Worm (Caenorhabditis elegans) whole organism, L4 larva: Measurements from ENCODE around the gene csn-1.

Experiments used
- F44E2.7 ChIP-seq: fragments of 200-800 bp; sonication (Bioruptor generic); IDR thresholded peaks from 2 replicates; pipeline ENCODE4 v2.1.2; 2022; ENCODE audit warnings: missing genetic modification characterization, missing compliant biosample characterization
- T20F7.1 ChIP-seq: fragments of 200-800 bp; sonication (Bioruptor generic); optimal IDR thresholded peaks from 2 replicates; lab custom pipeline; 2018; ENCODE audit warnings: mild to moderate bottlenecking, missing genetic modification characterization, missing compliant biosample characterization
- Y75B8A.6 ChIP-seq: fragments of 200-800 bp; sonication (Bioruptor generic); IDR thresholded peaks from 2 replicates; pipeline ENCODE4 v1.3.6; 2022; ENCODE audit warnings: missing genetic modification reagents, missing genetic modification characterization, missing compliant biosample characterization
- ZK337.2 ChIP-seq: fragments of 200-800 bp; sonication (Bioruptor generic); IDR thresholded peaks from 2 replicates; pipeline ENCODE4 v1.3.6; 2022; ENCODE audit warnings: missing genetic modification reagents, missing genetic modification characterization, missing compliant biosample characterization
- attf-4 ChIP-seq: sonication (generic microtip); optimal IDR thresholded peaks from 3 replicates; lab custom pipeline; 2017; ENCODE audit warnings: missing biosample characterization, missing genetic modification characterization
- ceh-28 ChIP-seq: fragments of 150-350 bp; optimal IDR thresholded peaks from 2 replicates; lab custom pipeline; 2014; ENCODE audit warnings: missing biosample characterization, missing genetic modification reagents, missing genetic modification characterization
- ceh-32 ChIP-seq: sonication (generic microtip); optimal IDR thresholded peaks from 2 replicates; lab custom pipeline; 2016; ENCODE audit warnings: mild to moderate bottlenecking, missing genetic modification characterization, missing compliant biosample characterization; ENCODE audit not compliant: poor library complexity
- ceh-62 ChIP-seq: sonication (generic microtip); optimal IDR thresholded peaks from 2 replicates; lab custom pipeline; 2017; ENCODE audit warnings: missing biosample characterization, missing genetic modification characterization
- daf-12 ChIP-seq: fragments of 150-350 bp; optimal IDR thresholded peaks from 2 replicates; lab custom pipeline; 2014; ENCODE audit warnings: missing biosample characterization, missing genetic modification reagents, missing genetic modification characterization
- daf-16 ChIP-seq, 3 experiments: sonication (generic microtip); optimal IDR thresholded peaks; 2 replicates each; lab custom pipeline; 2016 to 2017; ENCODE audit warnings: missing genetic modification characterization in 3 of 3, missing genetic modification reagents in 3 of 3, mild to moderate bottlenecking in 2 of 3, missing compliant biosample characterization in 2 of 3, missing biosample characterization in 1 of 3, moderate library complexity in 1 of 3
- daf-8 ChIP-seq: fragments of 200-800 bp; sonication (Bioruptor generic); IDR thresholded peaks from 2 replicates; pipeline ENCODE4 v1.3.6; 2022; ENCODE audit warnings: missing genetic modification characterization, missing compliant biosample characterization
- dmd-6 ChIP-seq: fragments of 200-800 bp; sonication (Bioruptor generic); IDR thresholded peaks from 2 replicates; pipeline ENCODE4 v1.3.6; 2022; ENCODE audit warnings: missing genetic modification reagents, missing genetic modification characterization, missing compliant biosample characterization
- dmd-8 ChIP-seq: fragments of 200-800 bp; sonication (Bioruptor generic); IDR thresholded peaks from 2 replicates; pipeline ENCODE4 v1.3.6; 2022; ENCODE audit warnings: missing genetic modification characterization, missing compliant biosample characterization
- dmd-9 ChIP-seq: fragments of 200-800 bp; sonication (Bioruptor generic); IDR thresholded peaks from 2 replicates; pipeline ENCODE4 v1.3.6; 2022; ENCODE audit warnings: missing genetic modification reagents, missing genetic modification characterization, missing compliant biosample characterization
- dve-1 ChIP-seq: sonication (generic microtip); optimal IDR thresholded peaks from 2 replicates; lab custom pipeline; 2017; ENCODE audit warnings: antibody characterized with exemption, mild to moderate bottlenecking, missing genetic modification characterization, missing compliant biosample characterization; ENCODE audit not compliant: insufficient read depth
- egl-27 ChIP-seq: sonication (generic microtip); optimal IDR thresholded peaks from 3 replicates; lab custom pipeline; 2017; ENCODE audit warnings: missing biosample characterization, missing genetic modification reagents, missing genetic modification characterization
- fos-1 ChIP-seq: fragments of 150-350 bp; optimal IDR thresholded peaks from 2 replicates; lab custom pipeline; 2014; ENCODE audit warnings: missing biosample characterization, missing genetic modification characterization
- hlh-11 ChIP-seq: fragments of 200-800 bp; sonication (Bioruptor generic); optimal IDR thresholded peaks from 2 replicates; lab custom pipeline; 2018; ENCODE audit warnings: mild to moderate bottlenecking, missing genetic modification characterization, missing compliant biosample characterization
- lin-13 ChIP-seq: fragments of 150-350 bp; optimal IDR thresholded peaks from 2 replicates; lab custom pipeline; 2014; ENCODE audit warnings: missing biosample characterization, missing genetic modification reagents, missing genetic modification characterization
- lin-38 ChIP-seq: fragments of 200-800 bp; sonication (Bioruptor generic); IDR thresholded peaks from 2 replicates; pipeline ENCODE4 v1.3.6; 2022; ENCODE audit warnings: missing genetic modification reagents, missing genetic modification characterization, missing compliant biosample characterization
- lir-3 ChIP-seq: sonication (generic microtip); optimal IDR thresholded peaks from 2 replicates; lab custom pipeline; 2016; ENCODE audit warnings: mild to moderate bottlenecking, missing genetic modification characterization, missing compliant biosample characterization
- madf-5 ChIP-seq, 2 experiments: fragments of 200-800 bp; sonication (Bioruptor generic); IDR thresholded peaks; 2 replicates each; pipeline ENCODE4 v1.3.6; 2022; ENCODE audit warnings: missing compliant biosample characterization in 2 of 2, missing genetic modification characterization in 2 of 2
- mep-1 ChIP-seq: fragments of 150-350 bp; sonication (generic microtip); optimal IDR thresholded peaks from 3 replicates; lab custom pipeline; 2014; ENCODE audit warnings: missing biosample characterization, missing genetic modification characterization
- mes-2 ChIP-seq: sonication (generic microtip); optimal IDR thresholded peaks from 2 replicates; lab custom pipeline; 2016; ENCODE audit warnings: missing genotype, mild to moderate bottlenecking, missing genetic modification characterization, missing compliant biosample characterization; ENCODE audit not compliant: poor library complexity, severe bottlenecking
- nhr-102 ChIP-seq: sonication (generic microtip); optimal IDR thresholded peaks from 2 replicates; lab custom pipeline; 2016; ENCODE audit warnings: mild to moderate bottlenecking, missing genetic modification characterization, moderate library complexity, missing compliant biosample characterization
- nhr-25 ChIP-seq: sonication (generic microtip); optimal IDR thresholded peaks from 2 replicates; lab custom pipeline; 2017; ENCODE audit warnings: missing genetic modification characterization, mild to moderate bottlenecking, missing compliant biosample characterization, antibody characterized with exemption, moderate library complexity, borderline replicate concordance; ENCODE audit not compliant: insufficient read depth
- nhr-28 ChIP-seq: fragments of 150-350 bp; optimal IDR thresholded peaks from 2 replicates; lab custom pipeline; 2014; ENCODE audit warnings: missing biosample characterization, missing genetic modification characterization
- nhr-48 ChIP-seq: sonication (generic microtip); optimal IDR thresholded peaks from 2 replicates; lab custom pipeline; 2016; ENCODE audit warnings: mild to moderate bottlenecking, missing genetic modification characterization, missing compliant biosample characterization
- php-3 ChIP-seq: fragments of 200-800 bp; sonication (Bioruptor generic); IDR thresholded peaks from 2 replicates; pipeline ENCODE4 v1.3.6; 2022; ENCODE audit warnings: missing genetic modification reagents, missing genetic modification characterization, missing compliant biosample characterization
- pqm-1 ChIP-seq: sonication (generic microtip); optimal IDR thresholded peaks from 2 replicates; lab custom pipeline; 2017; ENCODE audit warnings: missing biosample characterization, missing genetic modification characterization
- set-16 ChIP-seq: fragments of 200-800 bp; sonication (Bioruptor generic); IDR thresholded peaks from 2 replicates; pipeline ENCODE4 v1.3.6; 2022; ENCODE audit warnings: missing genetic modification reagents, missing genetic modification characterization, missing compliant biosample characterization
- skn-1 ChIP-seq: fragments of 150-350 bp; optimal IDR thresholded peaks from 2 replicates; lab custom pipeline; 2014; ENCODE audit warnings: missing biosample characterization, missing genetic modification characterization
- spr-1 ChIP-seq: sonication (generic microtip); optimal IDR thresholded peaks from 2 replicates; lab custom pipeline; 2016; ENCODE audit warnings: mild to moderate bottlenecking, missing genetic modification characterization, missing compliant biosample characterization
- unc-130 ChIP-seq: sonication (generic microtip); optimal IDR thresholded peaks from 2 replicates; lab custom pipeline; 2016; ENCODE audit warnings: missing genetic modification reagents, missing genetic modification characterization, missing compliant biosample characterization
- unc-62 ChIP-seq, 3 experiments: fragments of 150-350 bp in 1 of 3; sonication (generic microtip); optimal IDR thresholded peaks in 2 of 3; peaks in 1 of 3; 1 replicate in 1 of 3; 2 replicates in 2 of 3; lab custom pipeline; 2014 to 2017; ENCODE audit warnings: missing biosample characterization in 3 of 3, missing genetic modification characterization in 3 of 3, missing genetic modification reagents in 3 of 3, missing genotype in 1 of 3
- vab-7 ChIP-seq: fragments of 200-800 bp; sonication (Bioruptor generic); IDR thresholded peaks from 2 replicates; pipeline ENCODE4 v1.3.6; 2022; ENCODE audit warnings: missing genetic modification reagents, missing genetic modification characterization, missing compliant biosample characterization
- zfp-2 ChIP-seq: sonication (generic microtip); optimal IDR thresholded peaks from 2 replicates; lab custom pipeline; 2016; ENCODE audit warnings: mild to moderate bottlenecking, missing genetic modification characterization, missing compliant biosample characterization
- zip-11 ChIP-seq: fragments of 200-800 bp; sonication (Bioruptor generic); IDR thresholded peaks from 2 replicates; pipeline ENCODE4 v1.3.6; 2022; ENCODE audit warnings: missing genetic modification characterization, missing compliant biosample characterization
- ztf-7 ChIP-seq: fragments of 150-350 bp; optimal IDR thresholded peaks from 2 replicates; lab custom pipeline; 2014; ENCODE audit warnings: missing biosample characterization, missing genetic modification characterization

csn-1 gene

DNA sequence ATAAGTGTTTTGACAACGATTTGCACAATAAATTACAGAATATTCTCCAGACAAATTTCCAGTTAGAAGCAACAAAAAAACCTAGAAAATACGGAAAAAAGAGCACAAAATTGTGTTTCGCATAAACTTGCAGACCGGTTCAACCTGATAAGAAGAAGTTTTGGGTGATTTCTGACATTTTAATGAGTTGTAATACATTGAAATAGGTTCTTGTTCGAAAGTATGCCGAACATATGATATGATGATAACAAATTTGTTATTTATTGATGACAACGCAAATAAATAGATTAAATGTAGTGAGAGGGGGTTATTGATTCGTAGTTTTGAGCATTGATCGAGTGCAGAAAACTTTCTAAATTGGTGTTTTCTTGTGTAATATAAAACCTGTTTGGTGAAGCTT lies 20.9 kb upstream of the csn-1 start (continued):
- TF ChIP-seq lin-38 (GFP tag; lab: Robert Waterston, UW) (no peak), ceh-32 (tag; lab: Kevin White, UChicago) (no peak), nhr-25 (tag; lab: Kevin White, UChicago) (no peak), T20F7.1 (GFP tag; lab: Kevin White, UChicago) (no peak), dmd-8 (GFP tag; lab: Robert Waterston, UW) (no peak), Y75B8A.6 (GFP tag; lab: Robert Waterston, UW) (no peak), daf-12 (tag; lab: Kevin White, UChicago) (no peak), ceh-28 (no peak), nhr-102 (tag; lab: Kevin White, UChicago) (no peak), madf-5 (GFP tag; IDR thresholded peaks at IDR 0.05; lab: Robert Waterston, UW) (no peak), attf-4 (tag; lab: Kevin White, UChicago) (no peak), daf-16 (GFP tag; optimal IDR thresholded peaks at IDR 0.05; lab: Kevin White, UChicago) (no peak), daf-16 (tag; optimal IDR thresholded peaks at IDR 0.05; lab: Kevin White, UChicago) (peak; percentile 92), ztf-7 (tag; lab: Kevin White, UChicago) (no peak), ceh-62 (no peak), mes-2 (tag; lab: Kevin White, UChicago) (no peak), dmd-9 (no peak), unc-62 (GFP tag; optimal IDR thresholded peaks at IDR 0.05 in 1 of 2; lab: Kevin White, UChicago) (peak in 1 of 2 experiments; percentile 31), unc-62 (tag; optimal IDR thresholded peaks at IDR 0.05; lab: Kevin White, UChicago) (no peak), zfp-2 (tag; lab: Kevin White, UChicago) (no peak), nhr-28 (peak; percentile 67), spr-1 (tag; lab: Kevin White, UChicago) (no peak), fos-1 (tag; lab: Kevin White, UChicago) (no peak), unc-130 (no peak), egl-27 (tag; lab: Kevin White, UChicago) (no peak), lir-3 (no peak), daf-8 (GFP tag; lab: Robert Waterston, UW) (no peak), php-3 (GFP tag; lab: Robert Waterston, UW) (peak; percentile 96), ZK337.2 (GFP tag; lab: Robert Waterston, UW) (no peak)

DNA sequence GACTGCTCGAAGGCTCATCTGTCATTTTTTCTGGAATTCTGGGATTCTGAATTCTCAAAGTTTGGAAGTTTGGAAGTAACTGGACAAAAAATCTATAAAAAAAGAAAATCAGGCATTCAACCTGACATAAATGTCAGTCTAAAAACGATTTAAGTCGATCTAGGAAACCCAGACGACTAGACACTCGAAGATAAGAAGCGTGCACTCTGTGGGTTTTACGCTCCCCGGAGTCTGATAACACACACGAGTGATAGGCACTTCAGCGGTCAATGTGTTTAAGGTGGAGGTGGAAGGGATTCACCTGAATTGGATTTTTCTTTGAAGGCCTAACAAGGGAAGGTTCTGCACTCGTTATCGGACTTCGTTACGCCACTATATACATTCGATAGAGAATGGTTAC lies 18.5 kb upstream of the csn-1 start, which contains the start of gene C06H5.6:
Gene C06H5.6 (minus strand): TSS at position 46 of the 400 bp plus-strand sequence.
- no peak for TF ChIP-seq nhr-48 (tag; lab: Kevin White, UChicago)
- TF ChIP-seq F44E2.7 (GFP tag; lab: Robert Waterston, UW) = no peak
- TF ChIP-seq pqm-1 (tag; lab: Kevin White, UChicago) = peak; percentile 67
- peak; percentile 59 for TF ChIP-seq dve-1
- TF ChIP-seq hlh-11 = peak; percentile 24
- TF ChIP-seq dmd-6 (GFP tag; lab: Robert Waterston, UW) = peak; percentile 64
- no peak for TF ChIP-seq zip-11
- TF ChIP-seq lin-13 (GFP tag; lab: Kevin White, UChicago) = no peak
- peak; percentile 70 for TF ChIP-seq nhr-28
- no peak for TF ChIP-seq set-16 (GFP tag; lab: Robert Waterston, UW)
- TF ChIP-seq zfp-2 (tag; lab: Kevin White, UChicago) = no peak
- TF ChIP-seq mep-1 (tag; lab: Kevin White, UChicago) = no peak
- TF ChIP-seq php-3 (GFP tag; lab: Robert Waterston, UW) = peak; percentile 67
- no peak for TF ChIP-seq vab-7 (GFP tag; lab: Robert Waterston, UW)
- TF ChIP-seq skn-1 = no peak
- no peak for TF ChIP-seq daf-16 (GFP tag; optimal IDR thresholded peaks at IDR 0.05; lab: Kevin White, UChicago)
- peak; percentile 37 for TF ChIP-seq daf-16 (tag; optimal IDR thresholded peaks at IDR 0.05; lab: Kevin White, UChicago)
